Fruit fly (Drosophila melanogaster) whole organism, wandering third instar larva: ENCODE results near the gene Ugt303B1.
A peak's percentile ranks its signal among the peaks of the same experiment; 100 is the strongest.

ENCODE experiments used
- Abd-B ChIP-seq: fragments of >200 bp; optimal IDR thresholded peaks from 2 replicates; lab custom pipeline; 2017; ENCODE audit warnings: missing biosample characterization, missing genetic modification characterization
- CG32264 ChIP-seq: fragments of 200-800 bp; sonication (Bioruptor generic); optimal IDR thresholded peaks from 2 replicates; lab custom pipeline; 2016; ENCODE audit warnings: missing biosample characterization, missing genetic modification characterization
- CrebA ChIP-seq: fragments of 200-800 bp; sonication (Bioruptor generic); optimal IDR thresholded peaks from 2 replicates; lab custom pipeline; 2016; ENCODE audit warnings: missing biosample characterization, mild to moderate bottlenecking, missing genetic modification characterization, borderline replicate concordance
- Dfd ChIP-seq: fragments of >200 bp; optimal IDR thresholded peaks from 2 replicates; lab custom pipeline; 2017; ENCODE audit warnings: missing biosample characterization, missing genetic modification characterization
- Dif ChIP-seq: fragments of 200-275, 200-300 bp; sonication (Bioruptor generic); optimal IDR thresholded peaks from 2 replicates; lab custom pipeline; 2018; ENCODE audit warnings: missing biosample characterization, missing genetic modification characterization; ENCODE audit not compliant: partially characterized antibody
- GATAd ChIP-seq: sonication (Bioruptor generic); optimal IDR thresholded peaks from 2 replicates; lab custom pipeline; 2016; ENCODE audit warnings: missing biosample characterization, missing genetic modification characterization
- HLH106 ChIP-seq: fragments of 200-800 bp; optimal IDR thresholded peaks from 3 replicates; lab custom pipeline; 2019; ENCODE audit warnings: missing biosample characterization, mild to moderate bottlenecking, missing genetic modification characterization, moderate library complexity
- Hnf4 ChIP-seq: fragments of 200-800 bp; sonication (Bioruptor generic); optimal IDR thresholded peaks from 2 replicates; lab custom pipeline; 2016; ENCODE audit warnings: missing biosample characterization, mild to moderate bottlenecking, missing genetic modification characterization
- Hr78 ChIP-seq: fragments of >200 bp; optimal IDR thresholded peaks from 2 replicates; lab custom pipeline; 2017; ENCODE audit warnings: missing biosample characterization, missing genetic modification characterization
- Hr83 ChIP-seq: fragments of 200-300 bp; sonication (Bioruptor generic); optimal IDR thresholded peaks from 2 replicates; lab custom pipeline; 2016; ENCODE audit warnings: missing biosample characterization, mild to moderate bottlenecking, missing genetic modification characterization, moderate library complexity; ENCODE audit not compliant: poor library complexity, severe bottlenecking
- Myc ChIP-seq: fragments of >200 bp; optimal IDR thresholded peaks from 2 replicates; lab custom pipeline; 2017
- N ChIP-seq: fragments of >200 bp; optimal IDR thresholded peaks from 2 replicates; lab custom pipeline; 2018; ENCODE audit warnings: missing biosample characterization, missing external identifiers, missing genetic modification characterization
- OdsH ChIP-seq: fragments of 200-800 bp; sonication (Bioruptor generic); optimal IDR thresholded peaks from 2 replicates; lab custom pipeline; 2016; ENCODE audit warnings: missing biosample characterization, mild to moderate bottlenecking, missing genetic modification characterization
- Rel ChIP-seq, 2 experiments: fragments of 200-800 bp; sonication (Bioruptor generic) in 1 of 2; optimal IDR thresholded peaks; 2 replicates in 1 of 2; 3 replicates in 1 of 2; lab custom pipeline; 2016 to 2019; ENCODE audit warnings: mild to moderate bottlenecking in 2 of 2, missing biosample characterization in 2 of 2, missing genetic modification characterization in 2 of 2, moderate library complexity in 1 of 2
- Sp1 ChIP-seq: fragments of 200-800 bp; sonication (Bioruptor generic); optimal IDR thresholded peaks from 3 replicates; lab custom pipeline; 2019; ENCODE audit warnings: missing biosample characterization, mild to moderate bottlenecking, missing genetic modification characterization, moderate library complexity
- Vsx2 ChIP-seq: fragments of 200-300, 225-300 bp; sonication (Bioruptor generic); optimal IDR thresholded peaks from 2 replicates; lab custom pipeline; 2018; ENCODE audit warnings: missing biosample characterization, missing genetic modification characterization; ENCODE audit not compliant: partially characterized antibody
- brk ChIP-seq: fragments of 200-800 bp; sonication (Bioruptor generic); optimal IDR thresholded peaks from 2 replicates; lab custom pipeline; 2016; ENCODE audit warnings: missing biosample characterization, mild to moderate bottlenecking, missing genetic modification characterization
- dl ChIP-seq, 2 experiments: fragments of 175-275, 200-275 bp in 1 of 2; fragments of 200-275 bp in 1 of 2; sonication (Bioruptor generic); optimal IDR thresholded peaks; lab custom pipeline; 2018; ENCODE audit warnings: mild to moderate bottlenecking in 2 of 2, missing biosample characterization in 2 of 2, missing genetic modification characterization in 2 of 2, moderate library complexity in 2 of 2; ENCODE audit not compliant: partially characterized antibody in 2 of 2, insufficient read depth in 1 of 2
- dmrt93B ChIP-seq: fragments of 200-800 bp; sonication (Bioruptor generic); optimal IDR thresholded peaks from 2 replicates; lab custom pipeline; 2018; ENCODE audit warnings: missing biosample characterization, mild to moderate bottlenecking, missing genetic modification characterization
- dsf ChIP-seq: sonication (Bioruptor generic); optimal IDR thresholded peaks from 2 replicates; lab custom pipeline; 2016; ENCODE audit warnings: missing biosample characterization, missing genetic modification characterization, borderline replicate concordance
- ey ChIP-seq: fragments of 200-800 bp; sonication (Bioruptor generic); optimal IDR thresholded peaks from 2 replicates; lab custom pipeline; 2016; ENCODE audit warnings: missing biosample characterization, missing genetic modification characterization
- foxo ChIP-seq, 2 experiments: fragments of 200-800 bp; sonication (Bioruptor generic); optimal IDR thresholded peaks; 2 replicates in 1 of 2; 3 replicates in 1 of 2; lab custom pipeline; 2016 to 2017; ENCODE audit warnings: missing biosample characterization in 2 of 2, missing genetic modification characterization in 2 of 2
- fru ChIP-seq: fragments of 200-800 bp; sonication (Bioruptor generic); optimal IDR thresholded peaks from 3 replicates; lab custom pipeline; 2016; ENCODE audit warnings: missing biosample characterization, mild to moderate bottlenecking, missing genetic modification characterization
- h ChIP-seq: fragments of 200-800 bp; sonication (Bioruptor generic); optimal IDR thresholded peaks from 3 replicates; lab custom pipeline; 2016; ENCODE audit warnings: missing biosample characterization, mild to moderate bottlenecking, missing genetic modification characterization
- jim ChIP-seq: fragments of 175-275, 200-325 bp; sonication (Bioruptor generic); optimal IDR thresholded peaks from 2 replicates; lab custom pipeline; 2016; ENCODE audit warnings: missing biosample characterization, mild to moderate bottlenecking, missing genetic modification characterization
- lola ChIP-seq: fragments of >200 bp; optimal IDR thresholded peaks from 2 replicates; lab custom pipeline; 2017; ENCODE audit warnings: missing biosample characterization, missing genetic modification characterization
- pan ChIP-seq: fragments of >200 bp; optimal IDR thresholded peaks from 2 replicates; lab custom pipeline; 2017
- rgr ChIP-seq: fragments of 200-800 bp; sonication (Bioruptor generic); optimal IDR thresholded peaks from 3 replicates; lab custom pipeline; 2016; ENCODE audit warnings: missing biosample characterization, mild to moderate bottlenecking, missing genetic modification characterization
- sage ChIP-seq: fragments of 200-800 bp; sonication (Bioruptor generic); optimal IDR thresholded peaks from 2 replicates; lab custom pipeline; 2016; ENCODE audit warnings: missing biosample characterization, mild to moderate bottlenecking, missing genetic modification characterization
- sv ChIP-seq: fragments of 200-800 bp; sonication (Bioruptor generic); optimal IDR thresholded peaks from 3 replicates; lab custom pipeline; 2016; ENCODE audit warnings: missing biosample characterization, missing genetic modification characterization
- tai ChIP-seq: sonication (Bioruptor generic); optimal IDR thresholded peaks from 2 replicates; lab custom pipeline; 2016; ENCODE audit warnings: missing biosample characterization, missing genetic modification characterization
- usp ChIP-seq: fragments of >200 bp; optimal IDR thresholded peaks from 2 replicates; lab custom pipeline; 2017; ENCODE audit warnings: missing biosample characterization, missing genetic modification characterization
- woc ChIP-seq: sonication (Bioruptor generic); optimal IDR thresholded peaks from 2 replicates; lab custom pipeline; 2016; ENCODE audit warnings: missing biosample characterization, mild to moderate bottlenecking, missing genetic modification characterization

Ugt303B1 gene

DNA sequence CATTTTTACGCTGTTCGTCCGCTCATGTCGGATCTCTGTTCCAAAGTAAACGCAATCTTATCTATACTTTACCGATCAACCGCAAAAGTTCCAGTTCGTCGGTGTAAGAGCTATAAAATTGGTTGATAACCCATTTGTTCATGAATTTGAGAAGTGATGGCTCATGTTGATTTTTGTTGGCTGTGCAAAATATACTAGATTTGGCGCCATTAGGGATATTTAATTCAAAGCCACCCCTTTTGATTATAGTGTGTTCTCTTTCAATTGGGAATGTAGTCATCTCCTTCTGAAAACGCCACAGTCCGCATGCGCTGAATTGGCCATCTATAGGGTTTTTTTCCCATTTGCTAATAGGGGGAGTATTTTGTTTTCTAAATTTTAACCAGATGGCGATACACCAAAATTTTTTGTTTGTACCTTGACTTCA is 2.2 kb upstream of the Ugt303B1 start, which contains the start of gene Ugt303B2:
Gene Ugt303B2, minus strand, starts transcription at position 190 of the 427 bp plus-strand sequence.
- TF ChIP-seq Abd-B (GFP tag; lab: Kevin White, UChicago) (no peak), Vsx2 (peak; percentile 9), fru (GFP tag; lab: Kevin White, UChicago) (peak; percentile 47)

dm6 chr3R:23534609-23535008 is 1.9 kb downstream of the Ugt303B1 start, which contains the start of gene Ugt303B3:
TSS of gene Ugt303B3 (minus strand) at chr3R:23534767.
- no peak for TF ChIP-seq dsf (GFP tag; lab: Kevin White, UChicago)
- TF ChIP-seq dl (GFP tag; optimal IDR thresholded peaks at IDR 0.05; lab: Kevin White, UChicago; ENCODE audit: insufficient read depth in 1 of 2, partially characterized antibody in 2 of 2) = no peak

- TF ChIP-seq Hnf4 (no peak), Dif (no peak), foxo (GFP tag; optimal IDR thresholded peaks at IDR 0.05; lab: Kevin White, UChicago) (no peak), pan (lab: Kevin White, UChicago) (no peak), sv (GFP tag; lab: Kevin White, UChicago) (no peak), brk (GFP tag; lab: Kevin White, UChicago) (no peak), h (GFP tag; lab: Kevin White, UChicago) (no peak), usp (no peak), HLH106 (tag; lab: Kevin White, UChicago) (no peak), Hr83 (GFP tag; lab: Kevin White, UChicago) (no peak), CG32264 (GFP tag; lab: Kevin White, UChicago) (no peak), dsf (GFP tag; lab: Kevin White, UChicago) (no peak), Hr78 (no peak), ey (GFP tag; lab: Kevin White, UChicago) (no peak), jim (GFP tag; lab: Kevin White, UChicago) (no peak), GATAd (GFP tag; lab: Kevin White, UChicago) (no peak), N (GFP tag; lab: Kevin White, UChicago) (no peak), Dfd (GFP tag; lab: Kevin White, UChicago) (no peak), sage (GFP tag; lab: Kevin White, UChicago) (no peak)
Observed at dm6 chr3R:23530886-23531285, 5.6 kb downstream of the Ugt303B1 start, which contains the start of gene CG10175. TSS of gene CG10175 (minus strand) at chr3R:23530986.

DNA sequence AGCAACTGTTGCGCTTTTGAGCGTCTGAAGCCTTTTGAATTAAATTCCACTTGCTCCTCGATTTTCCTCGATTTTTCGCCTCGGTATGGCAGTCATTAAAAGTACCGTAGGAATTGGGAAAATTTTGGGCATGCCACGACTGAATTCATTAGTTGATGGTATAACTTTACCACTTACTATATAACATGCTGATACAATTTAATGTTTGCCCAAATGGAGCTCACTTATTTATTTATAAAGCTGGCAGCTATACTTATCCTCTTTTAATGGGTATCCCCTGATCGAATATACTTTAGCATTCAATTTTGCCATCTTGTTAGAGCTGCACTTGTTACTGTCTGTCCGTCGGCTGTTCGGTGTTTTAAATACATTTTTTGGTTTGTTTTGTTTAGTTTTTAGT is 9.1 kb downstream of the Ugt303B1 start:
- no peak for TF ChIP-seq N (GFP tag; lab: Kevin White, UChicago)
- TF ChIP-seq Sp1 (GFP tag; lab: Kevin White, UChicago) = no peak
- TF ChIP-seq Vsx2 = no peak
- no peak for TF ChIP-seq tai
- TF ChIP-seq foxo (GFP tag; optimal IDR thresholded peaks at IDR 0.05; lab: Kevin White, UChicago) = no peak
- TF ChIP-seq CG32264 (GFP tag; lab: Kevin White, UChicago) = no peak
- no peak for TF ChIP-seq Hr83 (GFP tag; lab: Kevin White, UChicago)
- no peak for TF ChIP-seq Hnf4
- no peak for TF ChIP-seq sv (GFP tag; lab: Kevin White, UChicago)
- TF ChIP-seq Abd-B (GFP tag; lab: Kevin White, UChicago) = no peak
- TF ChIP-seq rgr (GFP tag; lab: Kevin White, UChicago) = no peak
- no peak for TF ChIP-seq brk (GFP tag; lab: Kevin White, UChicago)
- TF ChIP-seq usp = no peak
- TF ChIP-seq, all 38 proteins: peak for 0

- TF ChIP-seq sv (GFP tag; lab: Kevin White, UChicago) (no peak), dmrt93B (GFP tag; lab: Kevin White, UChicago) (no peak), brk (GFP tag; lab: Kevin White, UChicago) (no peak), rgr (GFP tag; lab: Kevin White, UChicago) (no peak), Dif (no peak), Dfd (GFP tag; lab: Kevin White, UChicago) (no peak), Rel (GFP tag; optimal IDR thresholded peaks at IDR 0.05; lab: Kevin White, UChicago) (no peak), Rel (tag; optimal IDR thresholded peaks at IDR 0.05; lab: Kevin White, UChicago) (no peak), Hr78 (no peak), Hr83 (GFP tag; lab: Kevin White, UChicago) (no peak), N (GFP tag; lab: Kevin White, UChicago) (no peak), HLH106 (tag; lab: Kevin White, UChicago) (no peak), pan (lab: Kevin White, UChicago) (no peak), lola (GFP tag; lab: Kevin White, UChicago) (no peak), foxo (GFP tag; optimal IDR thresholded peaks at IDR 0.05; lab: Kevin White, UChicago) (no peak), woc (no peak), ey (GFP tag; lab: Kevin White, UChicago) (no peak), CrebA (GFP tag; lab: Kevin White, UChicago) (no peak), OdsH (GFP tag; lab: Kevin White, UChicago) (no peak), jim (GFP tag; lab: Kevin White, UChicago) (no peak), Myc (lab: Kevin White, UChicago) (no peak)
Observed at dm6 chr3R:23526069-23526468, 10.4 kb downstream of the Ugt303B1 start.
